Worm (Caenorhabditis elegans) whole organism, midembryonic: ENCODE measurements around the gene R10E8.8.
"Not testable (repeated sequence)": the region's sequence is repeated elsewhere in the genome, so short reads cannot be mapped to it uniquely, and the experiment has no call there.

ENCODE experiments used
- T22C8.4 ChIP-seq: fragments of 200-800 bp; sonication (Bioruptor generic); IDR thresholded peaks from 2 replicates; pipeline ENCODE4 v1.3.6; 2022; ENCODE audit warnings: missing genetic modification characterization, missing compliant biosample characterization
- cog-1 ChIP-seq: sonication (generic microtip); optimal IDR thresholded peaks from 2 replicates; lab custom pipeline; 2016; ENCODE audit warnings: missing genetic modification characterization, missing compliant biosample characterization
- flt-1 ChIP-seq: fragments of 200-800 bp; sonication (Bioruptor generic); IDR thresholded peaks from 2 replicates; pipeline ENCODE4 v1.3.6; 2022; ENCODE audit warnings: missing genetic modification characterization, missing compliant biosample characterization
- klf-2 ChIP-seq: fragments of 200-800 bp; sonication (Bioruptor generic); conservative IDR thresholded peaks from 2 replicates; pipeline ENCODE4 v1.3.6; 2022; ENCODE audit warnings: missing genetic modification reagents, missing genetic modification characterization, missing compliant biosample characterization
- med-1 ChIP-seq: sonication (generic microtip); optimal IDR thresholded peaks from 2 replicates; lab custom pipeline; 2017; ENCODE audit warnings: missing genetic modification characterization, mild to moderate bottlenecking, missing compliant biosample characterization, antibody characterized with exemption, missing genetic modification reagents; ENCODE audit not compliant: insufficient read depth
- ref-1 ChIP-seq: fragments of 200-800 bp; sonication (Bioruptor generic); conservative IDR thresholded peaks from 2 replicates; pipeline ENCODE4 v1.3.6; 2022; ENCODE audit warnings: missing genetic modification reagents, missing genetic modification characterization, missing compliant biosample characterization
- tab-1 ChIP-seq: fragments of 200-800 bp; sonication (Bioruptor generic); IDR thresholded peaks from 2 replicates; pipeline ENCODE4 v1.3.6; 2022; ENCODE audit warnings: missing genetic modification characterization, missing compliant biosample characterization
- ztf-23 ChIP-seq: fragments of 200-800 bp; sonication (Bioruptor generic); IDR thresholded peaks from 2 replicates; pipeline ENCODE4 v1.3.6; 2022; ENCODE audit warnings: missing genetic modification reagents, missing genetic modification characterization, missing compliant biosample characterization
- ztf-29 ChIP-seq: fragments of 200-800 bp; sonication (Bioruptor generic); IDR thresholded peaks from 2 replicates; pipeline ENCODE4 v1.3.6; 2022; ENCODE audit warnings: missing genetic modification reagents, missing genetic modification characterization, missing compliant biosample characterization

The R10E8.8 gene

DNA sequence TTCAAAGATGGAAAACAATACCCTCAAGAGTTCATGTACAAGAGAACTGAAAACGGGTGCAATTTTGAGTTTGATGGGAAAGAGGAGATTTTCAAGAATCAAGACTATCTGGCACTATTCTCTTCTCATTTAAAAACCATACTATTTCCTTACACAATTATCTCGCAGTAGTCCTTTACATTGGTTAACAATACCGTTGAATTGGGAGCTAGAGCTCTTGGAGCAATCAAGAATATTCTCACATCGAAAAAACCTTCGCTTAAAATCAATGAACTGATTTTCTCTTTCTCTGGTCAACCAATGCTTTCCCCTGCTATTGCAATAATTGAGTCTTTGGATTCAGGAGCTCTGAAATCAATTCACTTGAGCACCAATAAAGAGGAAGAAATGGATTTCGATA lies 12.0 kb upstream of the R10E8.8 start, which contains the start of gene R10E8.2:
R10E8.2 (plus strand) TSS at position 301 of the 400 bp plus-strand sequence.
- TF ChIP-seq cog-1 (tag; lab: Kevin White, UChicago) = no peak
- TF ChIP-seq flt-1 (GFP tag; lab: Robert Waterston, UW) = no peak
- TF ChIP-seq tab-1 = no peak
- no peak for TF ChIP-seq ztf-29
- TF ChIP-seq T22C8.4 (GFP tag; lab: Robert Waterston, UW) = no peak
- no peak for TF ChIP-seq ztf-23 (GFP tag; lab: Robert Waterston, UW)
- TF ChIP-seq ref-1 (GFP tag; lab: Robert Waterston, UW) = no peak
- no peak for TF ChIP-seq klf-2
- TF ChIP-seq med-1 (GFP tag; lab: Kevin White, UChicago) = no peak

DNA sequence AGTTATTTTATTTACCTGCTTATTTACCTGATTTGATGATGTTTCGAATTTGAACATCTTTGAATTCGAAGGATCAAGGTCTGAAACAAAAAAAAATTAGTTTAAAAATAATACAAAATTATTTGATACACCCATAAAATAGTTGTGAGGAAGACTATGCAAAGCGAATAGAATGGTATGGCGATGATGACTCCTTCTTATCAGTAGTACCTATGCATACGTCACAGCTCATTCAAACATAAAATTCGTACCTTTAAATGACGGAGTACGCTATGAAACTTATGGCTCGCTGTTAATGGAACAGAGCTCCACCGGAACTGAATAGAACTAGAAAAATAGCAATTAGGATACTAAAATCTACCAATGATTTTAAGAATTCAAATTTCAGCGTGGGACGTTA lies 10.8 kb upstream of the R10E8.8 start, which contains the start of gene R10E8.1:
R10E8.1 (minus strand) TSS at position 178 of the 400 bp plus-strand sequence.
- TF ChIP-seq klf-2 (no peak), med-1 (GFP tag; lab: Kevin White, UChicago) (no peak), ref-1 (GFP tag; lab: Robert Waterston, UW) (no peak), T22C8.4 (GFP tag; lab: Robert Waterston, UW) (no peak), ztf-23 (GFP tag; lab: Robert Waterston, UW) (no peak), cog-1 (tag; lab: Kevin White, UChicago) (no peak), flt-1 (GFP tag; lab: Robert Waterston, UW) (no peak), ztf-29 (no peak), tab-1 (no peak)

DNA sequence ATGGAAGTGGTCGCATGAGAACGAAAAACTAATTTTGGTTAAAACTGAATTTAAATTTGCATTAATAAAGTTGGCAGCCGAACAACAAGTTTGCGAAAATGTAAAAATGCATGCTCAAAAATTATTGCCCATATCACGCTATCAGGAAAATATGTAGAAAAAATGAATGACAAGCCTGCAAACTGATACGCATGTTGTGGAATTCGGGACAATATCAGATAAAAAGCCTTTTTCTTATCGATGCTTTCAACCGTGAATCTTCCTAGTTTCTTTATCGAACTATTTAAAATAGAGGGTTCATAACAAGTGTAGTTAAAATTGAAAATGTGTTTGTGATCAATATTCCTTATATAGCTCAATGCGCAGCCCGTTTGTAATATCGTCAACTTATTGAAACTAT lies 4.6 kb upstream of the R10E8.8 start:
- TF ChIP-seq cog-1 (tag; lab: Kevin White, UChicago) (no peak), ztf-23 (GFP tag; lab: Robert Waterston, UW) (no peak), ref-1 (GFP tag; lab: Robert Waterston, UW) (no peak), klf-2 (no peak), T22C8.4 (GFP tag; lab: Robert Waterston, UW) (no peak), tab-1 (no peak), ztf-29 (no peak), flt-1 (GFP tag; lab: Robert Waterston, UW) (no peak), med-1 (GFP tag; lab: Kevin White, UChicago) (no peak)

DNA sequence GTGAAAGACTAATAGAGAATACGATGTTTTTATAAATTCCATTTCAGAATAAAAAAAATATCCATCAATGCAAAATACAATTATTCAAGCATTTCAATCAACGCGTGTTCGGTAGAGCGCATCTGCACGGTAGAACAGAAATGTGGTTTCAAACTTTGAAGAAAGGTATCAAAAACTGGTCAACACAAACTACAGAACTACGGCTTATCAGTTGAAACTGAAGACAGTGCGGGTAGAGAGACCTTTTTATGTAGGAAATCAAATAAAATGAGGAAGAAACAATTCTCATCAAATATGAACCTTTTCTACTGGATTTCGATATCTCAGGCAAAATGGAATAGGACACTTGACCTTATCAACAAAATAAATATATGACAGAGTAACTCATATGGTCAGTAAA lies 2.9 kb upstream of the R10E8.8 start:
- TF ChIP-seq ref-1 (GFP tag; lab: Robert Waterston, UW) = no peak
- TF ChIP-seq T22C8.4 (GFP tag; lab: Robert Waterston, UW) = no peak
- TF ChIP-seq ztf-23 (GFP tag; lab: Robert Waterston, UW) = no peak
- no peak for TF ChIP-seq med-1 (GFP tag; lab: Kevin White, UChicago)
- no peak for TF ChIP-seq cog-1 (tag; lab: Kevin White, UChicago)
- no peak for TF ChIP-seq flt-1 (GFP tag; lab: Robert Waterston, UW)
- TF ChIP-seq klf-2 = no peak
- TF ChIP-seq ztf-29 = no peak
- TF ChIP-seq tab-1 = no peak

DNA sequence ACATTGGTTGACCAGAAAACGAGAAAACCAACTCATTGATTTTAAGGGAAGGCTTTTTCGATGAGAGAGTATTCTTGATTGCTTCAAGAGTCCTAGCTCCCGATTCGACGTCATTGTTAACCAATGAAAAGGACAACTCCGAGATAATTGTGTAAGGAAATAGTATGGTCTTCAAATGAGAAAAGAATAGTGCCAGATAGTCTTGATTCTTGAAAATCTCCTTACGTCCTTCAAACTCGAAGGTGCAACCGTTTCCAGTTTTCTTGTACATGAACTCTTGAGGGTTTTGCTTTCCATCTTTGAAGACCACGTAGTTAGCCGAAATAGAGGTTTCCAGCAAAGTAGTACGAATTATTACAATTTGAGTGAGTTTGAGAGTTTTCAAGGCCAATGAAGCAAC lies 1.8 kb upstream of the R10E8.8 start:
- no peak for TF ChIP-seq ref-1 (GFP tag; lab: Robert Waterston, UW)

DNA sequence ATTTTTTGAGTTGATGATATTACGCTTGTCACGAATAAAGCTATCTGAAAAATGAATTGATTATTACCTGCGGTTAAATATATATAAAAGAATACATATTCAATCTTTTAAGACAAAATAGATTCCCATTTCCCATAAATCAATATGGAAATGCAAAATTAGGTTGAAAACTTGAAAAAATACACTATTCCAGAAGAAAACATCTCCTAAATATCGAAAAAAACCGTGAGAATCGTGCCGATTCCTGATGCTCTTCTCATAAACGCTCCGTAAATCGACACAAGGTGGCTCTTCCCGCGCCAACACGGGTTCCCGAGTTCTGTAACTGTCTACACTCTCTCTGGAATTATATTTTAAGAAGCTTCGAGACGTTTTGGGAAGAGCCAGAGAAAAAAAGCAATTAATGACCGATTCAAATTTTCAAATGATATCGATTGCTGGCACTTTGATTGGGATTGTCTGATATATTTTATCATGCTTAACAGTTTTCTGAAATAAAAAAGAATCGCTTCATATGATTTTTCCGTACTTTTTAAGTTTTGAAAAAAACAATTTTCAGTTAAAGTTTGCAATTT lies 4.7 kb downstream of the R10E8.8 start, which contains the start of gene R10E8.3:
R10E8.3 (minus strand) TSS at position 51 of the 575 bp plus-strand sequence.
- TF ChIP-seq klf-2 (no peak), ztf-29 (no peak)

DNA sequence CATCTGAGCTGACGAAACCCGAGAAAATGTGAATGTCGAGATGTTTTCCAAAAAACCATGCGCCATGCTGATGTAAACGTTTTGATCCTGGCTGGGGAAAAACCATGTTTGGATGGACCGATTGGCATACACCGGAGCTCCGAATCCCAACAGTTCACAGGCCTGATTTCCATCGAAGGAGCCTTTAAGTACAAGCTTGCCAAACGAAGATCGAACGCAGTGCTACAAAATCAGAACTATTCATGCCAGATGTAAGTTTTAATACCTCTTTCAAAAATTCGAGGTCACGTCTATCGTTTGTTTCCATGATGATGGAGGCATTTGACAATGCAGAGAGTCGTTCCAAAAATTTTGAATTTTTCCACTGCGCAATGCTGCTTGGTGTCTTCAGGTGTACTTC lies 5.7 kb downstream of the R10E8.8 start:
- TF ChIP-seq tab-1 (no peak), T22C8.4 (GFP tag; lab: Robert Waterston, UW) (no peak), ref-1 (GFP tag; lab: Robert Waterston, UW) (no peak), ztf-23 (GFP tag; lab: Robert Waterston, UW) (no peak), cog-1 (tag; lab: Kevin White, UChicago) (no peak), klf-2 (no peak), flt-1 (GFP tag; lab: Robert Waterston, UW) (no peak), ztf-29 (no peak), med-1 (GFP tag; lab: Kevin White, UChicago) (no peak)

DNA sequence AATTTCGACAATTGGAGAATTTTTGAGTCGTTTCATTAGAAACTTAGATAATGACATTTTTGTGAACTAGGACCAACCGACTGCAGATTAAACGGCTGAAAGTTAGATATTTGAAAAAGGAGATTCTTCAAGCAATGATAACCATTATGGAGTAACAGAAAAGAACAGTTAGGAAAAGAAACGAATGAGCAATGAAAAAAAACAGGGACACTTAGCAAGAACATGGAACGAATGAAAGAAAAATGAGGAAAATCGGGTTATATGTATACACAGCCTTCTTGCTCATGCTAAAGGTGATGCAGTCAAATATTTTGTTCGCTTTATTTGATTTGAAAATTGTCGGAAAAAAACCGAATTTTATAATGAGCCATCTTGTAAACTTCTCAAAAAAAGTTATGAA lies 17.1 kb downstream of the R10E8.8 start, which contains the start of gene F16H6.10:
F16H6.10 (minus strand) TSS at position 101 of the 400 bp plus-strand sequence.
- TF ChIP-seq ztf-29 (no peak), klf-2 (no peak)

DNA sequence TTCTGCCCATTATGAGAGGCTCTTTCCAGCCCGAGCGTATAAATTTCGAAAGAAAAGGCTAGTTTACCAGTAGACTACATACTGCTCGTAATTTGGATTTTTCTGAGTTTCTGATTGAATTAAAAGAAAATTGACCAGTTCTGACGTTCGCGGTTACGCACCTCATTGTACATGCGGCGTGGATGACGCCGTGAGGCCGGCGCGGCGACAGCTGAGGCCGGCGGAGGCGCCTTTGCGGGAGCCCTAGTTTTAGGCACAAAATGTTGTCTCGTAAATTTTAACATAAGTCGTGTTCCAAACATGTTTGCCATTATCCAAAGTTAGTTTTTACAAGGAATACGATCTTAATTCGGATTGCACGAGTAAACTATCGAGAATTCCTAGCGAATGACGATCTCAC lies 24.7 kb downstream of the R10E8.8 start, which contains the start of gene F16H6.9:
F16H6.9 (plus strand) TSS at position 301 of the 400 bp plus-strand sequence.
- TF ChIP-seq med-1 (GFP tag; lab: Kevin White, UChicago); ztf-23 (GFP tag; lab: Robert Waterston, UW); flt-1 (GFP tag; lab: Robert Waterston, UW): not testable (repeated sequence)

DNA sequence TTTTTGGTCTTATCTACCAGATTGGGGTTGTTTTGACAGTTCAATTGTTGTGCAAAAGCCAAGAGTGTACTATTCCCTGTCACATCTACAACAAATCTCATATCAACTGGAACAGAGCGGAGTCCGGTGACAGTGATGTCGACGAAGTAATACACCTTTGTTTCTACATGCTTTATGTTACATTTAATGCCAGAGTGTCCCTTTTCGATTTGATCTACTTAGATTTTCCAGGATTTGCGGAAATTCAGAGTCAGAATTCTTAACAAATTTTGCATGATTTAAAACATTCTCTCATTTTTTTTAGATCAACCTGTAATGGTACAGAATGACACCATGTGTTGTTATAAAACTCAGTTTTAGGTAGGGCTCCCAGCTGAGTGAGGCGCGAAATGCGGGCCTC lies 25.3 kb downstream of the R10E8.8 start, which contains the start of gene F16H6.8:
F16H6.8 (minus strand) TSS at position 101 of the 400 bp plus-strand sequence.
- TF ChIP-seq ztf-29; flt-1 (GFP tag; lab: Robert Waterston, UW); cog-1 (tag; lab: Kevin White, UChicago): not testable (repeated sequence)

DNA sequence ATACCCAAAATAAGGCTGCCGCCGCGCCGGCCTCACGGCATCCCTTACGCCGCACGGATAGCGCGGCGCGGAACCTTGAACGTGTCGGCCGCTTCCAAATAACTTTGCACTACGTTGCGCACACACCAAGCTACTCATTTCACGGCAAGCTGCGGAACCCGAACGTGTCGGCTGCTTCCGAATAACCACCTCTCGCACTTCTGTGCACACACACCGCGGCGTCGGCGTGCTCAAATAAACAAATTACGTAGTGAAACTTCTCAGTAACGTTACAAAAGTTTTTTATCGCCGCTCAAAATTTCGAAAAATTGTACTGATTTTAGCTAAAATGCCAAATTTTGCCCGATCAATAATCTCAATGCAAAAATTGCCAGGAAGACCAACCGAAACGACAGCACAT lies 28.6 kb downstream of the R10E8.8 start:
- TF ChIP-seq flt-1 (GFP tag; lab: Robert Waterston, UW) (no peak), T22C8.4 (GFP tag; lab: Robert Waterston, UW) (no peak), ref-1 (GFP tag; lab: Robert Waterston, UW) (no peak), cog-1 (tag; lab: Kevin White, UChicago) (no peak), ztf-29 (no peak), med-1 (GFP tag; lab: Kevin White, UChicago) (no peak), tab-1 (no peak), ztf-23 (GFP tag; lab: Robert Waterston, UW) (no peak), klf-2 (no peak)
